Fruit fly (Drosophila melanogaster): ENCODE results near the gene CG32376.

dm6 chr3L:7559937-7560336, 17.7 kb upstream of the CG32376 start, which contains the start of gene CG14837:
- TF ChIP-seq zen (tag; optimal IDR thresholded peaks at IDR 0.05): no peak
- TF ChIP-seq Doc2 (GFP tag; IDR thresholded peaks at IDR 0.05): no peak
- TF ChIP-seq Hey (tag; optimal IDR thresholded peaks at IDR 0.05): no peak
- no peak for TF ChIP-seq trem (tag; optimal IDR thresholded peaks at IDR 0.05)
- TF ChIP-seq Hand (GFP tag; optimal IDR thresholded peaks at IDR 0.05): no peak
- no peak for TF ChIP-seq pnt (GFP tag; optimal IDR thresholded peaks at IDR 0.05)
- no peak for TF ChIP-seq ash1 (GFP tag; optimal IDR thresholded peaks at IDR 0.05)
- no peak for TF ChIP-seq phol (tag; optimal IDR thresholded peaks at IDR 0.05)
- no peak for TF ChIP-seq Doc3 (GFP tag; IDR thresholded peaks at IDR 0.05; ENCODE audit: partially characterized antibody)
- no peak for TF ChIP-seq gfzf (GFP tag; optimal IDR thresholded peaks at IDR 0.05)
- no peak for TF ChIP-seq lab (GFP tag; optimal IDR thresholded peaks at IDR 0.05)
